Worm (Caenorhabditis elegans) whole organism, mixed stage, embryonic: Measurements from ENCODE around the gene srbc-58.
"Not testable (repeated sequence)": the region's sequence is repeated elsewhere in the genome, so short reads cannot be mapped to it uniquely, and the experiment has no call there.

Source experiments
- M03D4.4 ChIP-seq: sonication (generic microtip); optimal IDR thresholded peaks from 2 replicates; lab custom pipeline; 2017; ENCODE audit warnings: mild to moderate bottlenecking, missing genetic modification characterization, missing compliant biosample characterization
- bed-3 ChIP-seq: fragments of 200-800 bp; sonication (Bioruptor generic); optimal IDR thresholded peaks from 3 replicates; lab custom pipeline; 2018; ENCODE audit warnings: mild to moderate bottlenecking, missing genetic modification characterization, moderate library complexity, missing compliant biosample characterization
- blmp-1 ChIP-seq: fragments of 150-350 bp; optimal IDR thresholded peaks from 2 replicates; lab custom pipeline; 2014; ENCODE audit warnings: missing biosample characterization, missing genetic modification characterization
- ceh-43 ChIP-seq: fragments of 200-800 bp; sonication (Bioruptor generic); optimal IDR thresholded peaks from 2 replicates; lab custom pipeline; 2018; ENCODE audit warnings: mild to moderate bottlenecking, missing genetic modification characterization, moderate library complexity, missing compliant biosample characterization
- ces-1 ChIP-seq: fragments of 150-350 bp; optimal IDR thresholded peaks from 2 replicates; lab custom pipeline; 2014; ENCODE audit warnings: missing biosample characterization, missing genetic modification reagents, missing genetic modification characterization
- cnd-1 ChIP-seq: fragments of 200-800 bp; sonication (Bioruptor generic); optimal IDR thresholded peaks from 2 replicates; lab custom pipeline; 2018; ENCODE audit warnings: mild to moderate bottlenecking, missing genetic modification characterization, missing compliant biosample characterization
- drap-1 ChIP-seq: fragments of 200-800 bp; sonication (Bioruptor generic); optimal IDR thresholded peaks from 3 replicates; lab custom pipeline; 2018; ENCODE audit warnings: mild to moderate bottlenecking, missing genetic modification characterization, missing compliant biosample characterization
- elt-3 ChIP-seq: fragments of 150-350 bp; optimal IDR thresholded peaks from 2 replicates; lab custom pipeline; 2014; ENCODE audit warnings: missing biosample characterization, missing genetic modification characterization
- flh-1 ChIP-seq: fragments of 200-800 bp; sonication (Bioruptor generic); optimal IDR thresholded peaks from 2 replicates; lab custom pipeline; 2018; ENCODE audit warnings: mild to moderate bottlenecking, missing genetic modification characterization, moderate library complexity, missing compliant biosample characterization
- ham-2 ChIP-seq: fragments of 200-800 bp; sonication (Bioruptor generic); optimal IDR thresholded peaks from 2 replicates; lab custom pipeline; 2018; ENCODE audit warnings: mild to moderate bottlenecking, missing genetic modification characterization, missing compliant biosample characterization
- lin-13 ChIP-seq: fragments of 150-350 bp; optimal IDR thresholded peaks from 2 replicates; lab custom pipeline; 2014; ENCODE audit warnings: missing biosample characterization, missing genetic modification characterization
- nhr-12 ChIP-seq: fragments of 150-350 bp; optimal IDR thresholded peaks from 2 replicates; lab custom pipeline; 2014; ENCODE audit warnings: missing biosample characterization, missing genetic modification characterization
- nhr-2 ChIP-seq: fragments of 150-350 bp; optimal IDR thresholded peaks from 2 replicates; lab custom pipeline; 2014; ENCODE audit warnings: missing biosample characterization, missing genetic modification characterization
- nhr-237 ChIP-seq: fragments of 150-350 bp; optimal IDR thresholded peaks from 2 replicates; lab custom pipeline; 2014; ENCODE audit warnings: missing biosample characterization, missing genetic modification characterization
- nhr-76 ChIP-seq: sonication (generic microtip); optimal IDR thresholded peaks from 2 replicates; lab custom pipeline; 2017; ENCODE audit warnings: missing biosample characterization, missing genetic modification characterization
- pha-4 ChIP-seq: fragments of 150-350 bp; optimal IDR thresholded peaks from 2 replicates; lab custom pipeline; 2018; ENCODE audit warnings: missing biosample characterization, missing genetic modification reagents, missing genetic modification characterization
- sem-2 ChIP-seq: fragments of 200-800 bp; sonication (Bioruptor generic); optimal IDR thresholded peaks from 2 replicates; lab custom pipeline; 2018; ENCODE audit warnings: mild to moderate bottlenecking, missing genetic modification characterization, missing compliant biosample characterization
- snpc-4 ChIP-seq: fragments of 150-350 bp; optimal IDR thresholded peaks from 2 replicates; lab custom pipeline; 2014; ENCODE audit warnings: missing biosample characterization, missing genetic modification characterization
- sptf-1 ChIP-seq: sonication (generic microtip); optimal IDR thresholded peaks from 2 replicates; lab custom pipeline; 2017; ENCODE audit warnings: mild to moderate bottlenecking, missing genetic modification characterization, moderate library complexity, missing compliant biosample characterization
- unc-120 ChIP-seq: sonication (generic microtip); optimal IDR thresholded peaks from 2 replicates; lab custom pipeline; 2017; ENCODE audit warnings: missing genetic modification characterization, missing compliant biosample characterization; ENCODE audit not compliant: poor library complexity, severe bottlenecking
- unc-39 ChIP-seq: fragments of 150-350 bp; optimal IDR thresholded peaks from 2 replicates; lab custom pipeline; 2014; ENCODE audit warnings: missing biosample characterization, missing genetic modification characterization
- unc-62 ChIP-seq: fragments of 150-350 bp; optimal IDR thresholded peaks from 2 replicates; lab custom pipeline; 2014; ENCODE audit warnings: missing biosample characterization, missing genetic modification reagents, missing genetic modification characterization
- zip-8 ChIP-seq: fragments of 150-350 bp; optimal IDR thresholded peaks from 2 replicates; lab custom pipeline; 2014; ENCODE audit warnings: missing biosample characterization, missing genetic modification characterization
- ztf-11 ChIP-seq: fragments of 150-350 bp; optimal IDR thresholded peaks from 2 replicates; lab custom pipeline; 2014; ENCODE audit warnings: missing biosample characterization, missing genetic modification characterization

The srbc-58 gene

ce11 chrV:810281-810862 lies 35.6 kb downstream of the srbc-58 start, which contains the start of gene R13D11.4:
Gene R13D11.4, plus strand, starts transcription at chrV:810812.
- TF ChIP-seq blmp-1 (tag; lab: Kevin White, UChicago) (no peak), snpc-4 (no peak), ces-1 (GFP tag; lab: Kevin White, UChicago) (peak; percentile 67)
- TF ChIP-seq, all 35 proteins: peak for 1

- TF ChIP-seq ceh-43 (GFP tag; lab: Kevin White, UChicago), result no peak
- TF ChIP-seq cnd-1 (tag; lab: Kevin White, UChicago), result no peak
- TF ChIP-seq nhr-237 (tag; lab: Kevin White, UChicago), result no peak
- TF ChIP-seq drap-1 (GFP tag; lab: Kevin White, UChicago), result no peak
- no peak for TF ChIP-seq unc-120 (tag; lab: Kevin White, UChicago)
- no peak for TF ChIP-seq unc-39 (tag; lab: Kevin White, UChicago)
- TF ChIP-seq unc-62 (GFP tag; lab: Kevin White, UChicago), result no peak
- TF ChIP-seq flh-1 (GFP tag; lab: Kevin White, UChicago), result no peak
- TF ChIP-seq sptf-1 (tag; lab: Kevin White, UChicago), result no peak
Measured at ce11 chrV:813101-813500, 38.3 kb downstream of the srbc-58 start, which contains the start of gene R13D11.10. Gene R13D11.10, minus strand, starts transcription at chrV:813201.

ce11 chrV:814716-815115 lies 39.9 kb downstream of the srbc-58 start, which contains the start of gene R13D11.3:
Gene R13D11.3, plus strand, starts transcription at chrV:815016.
- TF ChIP-seq zip-8 (tag; lab: Kevin White, UChicago), result no peak
- TF ChIP-seq unc-62 (GFP tag; lab: Kevin White, UChicago), result no peak
- TF ChIP-seq ztf-11 (tag; lab: Kevin White, UChicago), result no peak
- TF ChIP-seq unc-39 (tag; lab: Kevin White, UChicago), result no peak
- TF ChIP-seq unc-120 (tag; lab: Kevin White, UChicago), result no peak
- TF ChIP-seq elt-3 (tag; lab: Kevin White, UChicago), result no peak
- TF ChIP-seq drap-1 (GFP tag; lab: Kevin White, UChicago), result no peak
- TF ChIP-seq nhr-76 (tag; lab: Kevin White, UChicago), result no peak
- no peak for TF ChIP-seq ham-2 (GFP tag; lab: Kevin White, UChicago)

- TF ChIP-seq M03D4.4 (no peak), bed-3 (no peak), zip-8 (tag; lab: Kevin White, UChicago) (no peak), nhr-2 (no peak), unc-39 (tag; lab: Kevin White, UChicago) (no peak), nhr-12 (tag; lab: Kevin White, UChicago) (no peak), lin-13 (tag; lab: Kevin White, UChicago) (no peak), cnd-1 (tag; lab: Kevin White, UChicago) (no peak), nhr-76 (tag; lab: Kevin White, UChicago) (no peak), ces-1 (GFP tag; lab: Kevin White, UChicago) (no peak)
Measured at ce11 chrV:817182-817581, 42.4 kb downstream of the srbc-58 start, which contains the start of gene R13D11.1. Gene R13D11.1, plus strand, starts transcription at chrV:817482.

- not testable (repeated sequence) for TF ChIP-seq lin-13 (tag; lab: Kevin White, UChicago); pha-4; elt-3 (tag; lab: Kevin White, UChicago)
- TF ChIP-seq, all 35 proteins: peak for 0; not testable (repeated sequence) for 35
Measured at ce11 chrV:820629-821028, 45.8 kb downstream of the srbc-58 start, which contains the start of gene srx-32. Gene srx-32, minus strand, starts transcription at chrV:820729.

ce11 chrV:822922-823321 lies 48.1 kb downstream of the srbc-58 start, which contains the start of gene srx-31:
Gene srx-31, minus strand, starts transcription at chrV:823022.
- TF ChIP-seq ceh-43, flh-1, sem-2 (GFP tag; lab: Kevin White, UChicago): not testable (repeated sequence)
- TF ChIP-seq, all 35 proteins: peak for 0; not testable (repeated sequence) for 35

- no peak for TF ChIP-seq ham-2 (GFP tag; lab: Kevin White, UChicago)
- no peak for TF ChIP-seq blmp-1 (tag; lab: Kevin White, UChicago)
Measured at ce11 chrV:826097-826496, 51.3 kb downstream of the srbc-58 start, which contains the start of gene F41H8.2. Gene F41H8.2, plus strand, starts transcription at chrV:826397.
